Fruit fly (Drosophila melanogaster) whole organism, embryonic: ENCODE results near the gene cni.
A peak's percentile ranks its signal among the peaks of the same experiment; 100 is the strongest.

Experiments
- Atf6 ChIP-seq: fragments of 200-800 bp; sonication (Bioruptor generic); IDR thresholded peaks from 2 replicates; pipeline ENCODE4 v1.3.6; 2022; ENCODE audit warnings: missing biosample characterization, missing genetic modification characterization
- Blimp-1 ChIP-seq: fragments of 200-800 bp; sonication (Bioruptor generic); optimal IDR thresholded peaks from 3 replicates; lab custom pipeline; 2018; ENCODE audit warnings: missing biosample characterization, missing genetic modification characterization, mild to moderate bottlenecking, moderate library complexity, missing genetic modification reagents
- CG10147 ChIP-seq: fragments of 200-800 bp; sonication (Bioruptor generic); optimal IDR thresholded peaks from 2 replicates; lab custom pipeline; 2019; ENCODE audit warnings: missing biosample characterization, mild to moderate bottlenecking, missing genetic modification characterization, moderate library complexity
- CG10543 ChIP-seq: fragments of 200-800 bp; sonication (Bioruptor generic); optimal IDR thresholded peaks from 3 replicates; lab custom pipeline; 2017; ENCODE audit warnings: missing biosample characterization, mild to moderate bottlenecking, missing genetic modification characterization, moderate library complexity
- CG12219 ChIP-seq: fragments of 200-800 bp; sonication (Bioruptor generic); optimal IDR thresholded peaks from 3 replicates; lab custom pipeline; 2018; ENCODE audit warnings: missing biosample characterization, mild to moderate bottlenecking, missing genetic modification characterization
- CG1233 ChIP-seq: fragments of 200-800 bp; sonication (Bioruptor generic); optimal IDR thresholded peaks from 4 replicates; lab custom pipeline; 2018; ENCODE audit warnings: missing biosample characterization, mild to moderate bottlenecking, missing genetic modification characterization
- CG13894 ChIP-seq: fragments of 200-800 bp; sonication (Bioruptor generic); optimal IDR thresholded peaks from 3 replicates; lab custom pipeline; 2018; ENCODE audit warnings: missing biosample characterization, mild to moderate bottlenecking, missing genetic modification characterization, moderate library complexity
- CG15479 ChIP-seq: fragments of 200-800 bp; sonication (Bioruptor generic); optimal IDR thresholded peaks from 3 replicates; lab custom pipeline; 2019; ENCODE audit warnings: missing biosample characterization, mild to moderate bottlenecking, missing genetic modification characterization, moderate library complexity
- CG17361 ChIP-seq: fragments of 200-800 bp; sonication (Bioruptor generic); IDR thresholded peaks from 3 replicates; pipeline ENCODE4 v1.3.6; 2022; ENCODE audit warnings: missing biosample characterization, missing genetic modification characterization
- CG17829 ChIP-seq: fragments of 200-800 bp; optimal IDR thresholded peaks from 2 replicates; lab custom pipeline; 2019; ENCODE audit warnings: missing biosample characterization, mild to moderate bottlenecking, missing genetic modification characterization, moderate library complexity
- CG3163 ChIP-seq: fragments of 200-800 bp; sonication (Bioruptor generic); optimal IDR thresholded peaks from 3 replicates; lab custom pipeline; 2016; ENCODE audit warnings: missing biosample characterization, missing genetic modification characterization
- CG3281 ChIP-seq: fragments of 200-800 bp; sonication (Bioruptor generic); optimal IDR thresholded peaks from 3 replicates; lab custom pipeline; 2017; ENCODE audit warnings: missing biosample characterization, mild to moderate bottlenecking, missing genetic modification characterization
- CG34376 ChIP-seq: fragments of 200-800 bp; sonication (Bioruptor generic); optimal IDR thresholded peaks from 2 replicates; lab custom pipeline; 2018; ENCODE audit warnings: missing biosample characterization, mild to moderate bottlenecking, missing genetic modification characterization
- CG8089 ChIP-seq: fragments of 200-800 bp; sonication (Bioruptor generic); optimal IDR thresholded peaks from 3 replicates; lab custom pipeline; 2016; ENCODE audit warnings: missing biosample characterization, missing genetic modification characterization
- CG8290 ChIP-seq, 3 experiments: fragments of 200-800 bp; sonication (Bioruptor generic); optimal IDR thresholded peaks; 2 replicates each; lab custom pipeline; 2016 to 2019; ENCODE audit warnings: missing biosample characterization in 3 of 3, missing genetic modification characterization in 3 of 3, mild to moderate bottlenecking in 2 of 3, moderate library complexity in 1 of 3
- CG9727 ChIP-seq: fragments of 200-800 bp; sonication (Bioruptor generic); optimal IDR thresholded peaks from 3 replicates; lab custom pipeline; 2017; ENCODE audit warnings: missing biosample characterization, mild to moderate bottlenecking, missing genetic modification characterization
- GATAe ChIP-seq: fragments of 200-800 bp; sonication (Bioruptor generic); conservative IDR thresholded peaks from 2 replicates; pipeline ENCODE4 v1.3.6; 2022; ENCODE audit warnings: missing biosample characterization, missing genetic modification characterization
- Gug ChIP-seq: fragments of 200-800 bp; sonication (Bioruptor generic); IDR thresholded peaks from 4 replicates; pipeline ENCODE4 v1.3.6; 2022; ENCODE audit warnings: missing biosample characterization, missing genetic modification characterization
- Hand ChIP-seq: fragments of 200-800 bp; sonication (Bioruptor generic); optimal IDR thresholded peaks from 2 replicates; lab custom pipeline; 2017; ENCODE audit warnings: mild to moderate bottlenecking, missing biosample characterization, missing genetic modification reagents, missing genetic modification characterization
- Hey ChIP-seq: fragments of 200-800 bp; sonication (Bioruptor generic); optimal IDR thresholded peaks from 3 replicates; lab custom pipeline; 2018; ENCODE audit warnings: missing biosample characterization, mild to moderate bottlenecking, missing genetic modification characterization
- HmgZ ChIP-seq: fragments of 200-800 bp; sonication (Bioruptor generic); optimal IDR thresholded peaks from 2 replicates; lab custom pipeline; 2018; ENCODE audit warnings: missing biosample characterization, mild to moderate bottlenecking, missing genetic modification characterization
- Med ChIP-seq: fragments of 200-800 bp; sonication (Bioruptor generic); peaks from one replicate; lab custom pipeline; 2016; ENCODE audit warnings: missing biosample characterization, missing genetic modification characterization, mild to moderate bottlenecking, inconsistent platforms, moderate library complexity
- Meics ChIP-seq: fragments of 200-800 bp; sonication (Bioruptor generic); optimal IDR thresholded peaks from 2 replicates; lab custom pipeline; 2017; ENCODE audit warnings: missing biosample characterization, mild to moderate bottlenecking, missing genetic modification characterization
- NC2β ChIP-seq: fragments of 200-800 bp; sonication (Bioruptor generic); optimal IDR thresholded peaks from 2 replicates; lab custom pipeline; 2016; ENCODE audit warnings: missing biosample characterization, missing genetic modification characterization
- NFAT ChIP-seq: fragments of 200-800 bp; sonication (Bioruptor generic); IDR thresholded peaks from 2 replicates; pipeline ENCODE4 v1.3.6; 2022; ENCODE audit warnings: missing biosample characterization, missing genetic modification characterization
- Pdp1 ChIP-seq, 2 experiments: fragments of 200-800 bp; sonication (Bioruptor generic); optimal IDR thresholded peaks; 3 replicates each; lab custom pipeline; 2016; ENCODE audit warnings: missing biosample characterization in 2 of 2, missing genetic modification characterization in 2 of 2, mild to moderate bottlenecking in 1 of 2, moderate library complexity in 1 of 2
- Xbp1 ChIP-seq: fragments of 200-800 bp; sonication (Bioruptor generic); optimal IDR thresholded peaks from 3 replicates; lab custom pipeline; 2016; ENCODE audit warnings: missing biosample characterization, mild to moderate bottlenecking, missing genetic modification characterization
- abd-A ChIP-seq: fragments of 200-800 bp; sonication (Bioruptor generic); optimal IDR thresholded peaks from 3 replicates; lab custom pipeline; 2019; ENCODE audit warnings: missing biosample characterization, mild to moderate bottlenecking, missing genetic modification characterization, moderate library complexity
- amos ChIP-seq: fragments of 200-800 bp; sonication (Bioruptor generic); IDR thresholded peaks from 2 replicates; pipeline ENCODE4 v1.3.6; 2022; ENCODE audit warnings: missing biosample characterization, missing genetic modification characterization; ENCODE audit not compliant: partially characterized antibody
- bcd ChIP-seq: fragments of 200-800 bp; sonication (Bioruptor generic); optimal IDR thresholded peaks from 2 replicates; lab custom pipeline; 2017; ENCODE audit warnings: missing biosample characterization, mild to moderate bottlenecking, missing genetic modification characterization
- caup ChIP-seq: fragments of 200-800 bp; sonication (Bioruptor generic); optimal IDR thresholded peaks from 3 replicates; lab custom pipeline; 2017; ENCODE audit warnings: missing biosample characterization, mild to moderate bottlenecking, missing genetic modification characterization, moderate library complexity; ENCODE audit not compliant: severe bottlenecking
- chinmo ChIP-seq: fragments of 200-800 bp; sonication (Bioruptor generic); IDR thresholded peaks from 4 replicates; pipeline ENCODE4 v1.3.6; 2022; ENCODE audit warnings: missing biosample characterization, missing genetic modification characterization; ENCODE audit not compliant: partially characterized antibody
- crp ChIP-seq, 2 experiments: fragments of 200-800 bp; sonication (Bioruptor generic); optimal IDR thresholded peaks; 2 replicates in 1 of 2; 3 replicates in 1 of 2; lab custom pipeline; 2017; ENCODE audit warnings: missing biosample characterization in 2 of 2, missing genetic modification characterization in 2 of 2, mild to moderate bottlenecking in 1 of 2, moderate library complexity in 1 of 2
- fd102C ChIP-seq: fragments of 200-800 bp; sonication (Bioruptor generic); optimal IDR thresholded peaks from 2 replicates; lab custom pipeline; 2018; ENCODE audit warnings: missing biosample characterization, mild to moderate bottlenecking, missing genetic modification characterization, moderate library complexity
- fd96Cb ChIP-seq: fragments of 200-800 bp; sonication (Bioruptor generic); optimal IDR thresholded peaks from 2 replicates; lab custom pipeline; 2018; ENCODE audit warnings: missing biosample characterization, mild to moderate bottlenecking, missing genetic modification characterization, moderate library complexity
- fru ChIP-seq: fragments of >200 bp; optimal IDR thresholded peaks from 2 replicates; lab custom pipeline; 2017
- gcm2 ChIP-seq: fragments of 200-800 bp; sonication (Bioruptor generic); optimal IDR thresholded peaks from 2 replicates; lab custom pipeline; 2016; ENCODE audit warnings: missing biosample characterization, missing genetic modification characterization
- grau ChIP-seq: fragments of 200-800 bp; optimal IDR thresholded peaks from 3 replicates; lab custom pipeline; 2019; ENCODE audit warnings: missing biosample characterization, mild to moderate bottlenecking, missing genetic modification characterization, moderate library complexity
- kni ChIP-seq: fragments of 200-800 bp; sonication (Bioruptor generic); optimal IDR thresholded peaks from 3 replicates; lab custom pipeline; 2017; ENCODE audit warnings: mild to moderate bottlenecking, missing biosample characterization, missing genetic modification reagents, missing genetic modification characterization
- knrl ChIP-seq: fragments of 200-800 bp; sonication (Bioruptor generic); IDR thresholded peaks from 3 replicates; pipeline ENCODE4 v1.3.6; 2022; ENCODE audit warnings: missing biosample characterization, missing genetic modification characterization; ENCODE audit not compliant: partially characterized antibody
- lola ChIP-seq, 3 experiments: fragments of >200 bp in 2 of 3; fragments of 200-800 bp in 1 of 3; sonication (Bioruptor generic) in 1 of 3; optimal IDR thresholded peaks; 2 replicates each; lab custom pipeline; 2017 to 2019; ENCODE audit warnings: missing biosample characterization in 3 of 3, missing genetic modification characterization in 3 of 3, mild to moderate bottlenecking in 1 of 3, moderate library complexity in 1 of 3
- mirr ChIP-seq: fragments of 200-800 bp; sonication (Bioruptor generic); optimal IDR thresholded peaks from 3 replicates; lab custom pipeline; 2018; ENCODE audit warnings: missing biosample characterization, mild to moderate bottlenecking, missing genetic modification characterization
- onecut ChIP-seq: fragments of 200-800 bp; sonication (Bioruptor generic); IDR thresholded peaks from 2 replicates; pipeline ENCODE4 v1.3.6; 2022; ENCODE audit warnings: missing biosample characterization, missing genetic modification characterization
- peb ChIP-seq: fragments of 200-800 bp; sonication (Bioruptor generic); IDR thresholded peaks from 2 replicates; pipeline ENCODE4 v1.3.6; 2022; ENCODE audit warnings: missing biosample characterization, missing genetic modification characterization
- run ChIP-seq: fragments of 200-800 bp; sonication (Bioruptor generic); optimal IDR thresholded peaks from 3 replicates; lab custom pipeline; 2018; ENCODE audit warnings: missing biosample characterization, mild to moderate bottlenecking, missing genetic modification characterization
- scrt ChIP-seq: fragments of 200-800 bp; sonication (Bioruptor generic); optimal IDR thresholded peaks from 2 replicates; lab custom pipeline; 2018; ENCODE audit warnings: missing biosample characterization, mild to moderate bottlenecking, missing genetic modification characterization, moderate library complexity
- sd ChIP-seq: fragments of 200-800 bp; sonication (Bioruptor generic); optimal IDR thresholded peaks from 3 replicates; lab custom pipeline; 2018; ENCODE audit warnings: missing biosample characterization, mild to moderate bottlenecking, missing genetic modification characterization, moderate library complexity
- sens ChIP-seq: fragments of 200-800 bp; sonication (Bioruptor generic); peaks from one replicate; lab custom pipeline; 2016; ENCODE audit warnings: missing biosample characterization, missing genetic modification characterization
- tap ChIP-seq: fragments of 200-800 bp; optimal IDR thresholded peaks from 3 replicates; lab custom pipeline; 2019; ENCODE audit warnings: missing biosample characterization, mild to moderate bottlenecking, missing genetic modification characterization, moderate library complexity
- tin ChIP-seq: fragments of 200-800 bp; sonication (Bioruptor generic); optimal IDR thresholded peaks from 3 replicates; lab custom pipeline; 2016; ENCODE audit warnings: missing biosample characterization, missing genetic modification characterization

cni gene

DNA sequence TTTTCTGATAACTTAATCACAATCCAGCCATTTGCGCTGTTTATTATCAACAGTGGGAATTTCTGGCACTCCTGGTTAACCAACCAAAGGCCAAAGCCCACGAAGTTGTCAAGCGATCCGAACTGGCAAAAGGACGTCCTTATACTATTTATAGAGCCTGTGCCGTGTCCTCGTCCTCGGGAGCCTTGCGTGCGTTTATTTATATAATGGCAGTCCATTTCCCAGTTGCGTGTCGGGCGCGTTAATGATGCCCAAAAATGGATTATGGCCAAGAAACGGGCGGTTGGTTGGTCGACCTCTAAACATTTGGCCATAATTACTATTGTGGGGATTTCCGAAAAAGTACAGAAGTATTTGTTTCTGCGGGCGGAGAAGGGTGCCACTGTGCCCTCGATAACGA lies 9.9 kb upstream of the cni start:
- TF ChIP-seq CG1233 (GFP tag; lab: Kevin White, UChicago) (no peak), CG3163 (GFP tag; lab: Kevin White, UChicago) (no peak), run (tag; lab: Kevin White, UChicago) (no peak), NC2β (GFP tag; lab: Kevin White, UChicago) (no peak), Gug (GFP tag; lab: Robert Waterston, UW) (no peak), onecut (GFP tag; lab: Robert Waterston, UW) (no peak), CG17361 (GFP tag; lab: Robert Waterston, UW) (no peak), amos (GFP tag; lab: Robert Waterston, UW) (no peak), caup (GFP tag; lab: Kevin White, UChicago) (no peak), grau (tag; lab: Kevin White, UChicago) (no peak), tin (GFP tag; lab: Kevin White, UChicago) (no peak), crp (GFP tag; optimal IDR thresholded peaks at IDR 0.05; lab: Kevin White, UChicago) (no peak), tap (tag; lab: Kevin White, UChicago) (no peak), Blimp-1 (GFP tag; lab: Kevin White, UChicago) (no peak), bcd (GFP tag; lab: Kevin White, UChicago) (no peak), fru (lab: Kevin White, UChicago) (no peak), CG9727 (GFP tag; lab: Kevin White, UChicago) (no peak), Meics (GFP tag; lab: Kevin White, UChicago) (no peak), lola (GFP tag; optimal IDR thresholded peaks at IDR 0.05; lab: Kevin White, UChicago) (no peak), CG13894 (tag; lab: Kevin White, UChicago) (peak; percentile 14), sens (GFP tag; lab: Kevin White, UChicago) (peak; percentile 63), Xbp1 (no peak), Pdp1 (GFP tag; optimal IDR thresholded peaks at IDR 0.05; lab: Kevin White, UChicago) (peak in 1 of 2 experiments; percentile 29), peb (no peak), gcm2 (GFP tag; lab: Kevin White, UChicago) (no peak), CG10147 (GFP tag; lab: Kevin White, UChicago) (no peak), Med (GFP tag; lab: Kevin White, UChicago) (peak; percentile 27), Hand (GFP tag; lab: Kevin White, UChicago) (no peak), fd96Cb (no peak), scrt (GFP tag; lab: Kevin White, UChicago) (no peak), abd-A (tag; lab: Kevin White, UChicago) (peak; percentile 43), NFAT (no peak), Atf6 (GFP tag; lab: Robert Waterston, UW) (0 out of 2 replicates have a peak, but pooled peaks have one; percentile 20), CG17829 (no peak)
- TF ChIP-seq, all 482 proteins: peak for 6

DNA sequence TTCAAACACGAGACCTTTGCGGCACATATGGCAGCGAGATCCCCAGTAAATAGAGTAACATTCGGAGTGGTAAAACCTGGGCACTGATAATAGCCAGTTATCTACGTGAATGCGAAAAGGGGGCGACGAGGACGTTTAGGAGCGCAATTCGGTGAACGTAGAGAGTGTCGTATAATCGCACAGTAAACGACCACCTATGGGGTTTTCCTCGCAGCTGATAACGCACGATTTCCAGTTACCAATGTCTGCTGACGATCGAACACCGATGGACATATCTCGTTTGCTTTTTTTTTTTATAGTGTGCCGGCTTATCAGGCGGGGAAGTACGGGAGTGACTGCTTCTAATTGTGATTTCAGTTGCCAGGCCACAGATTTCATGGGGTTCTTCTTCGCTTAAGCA lies 9.2 kb upstream of the cni start:
- peak; percentile 90 for TF ChIP-seq mirr (GFP tag; lab: Kevin White, UChicago)
- TF ChIP-seq fd102C: no peak
- TF ChIP-seq CG3281 (GFP tag; lab: Kevin White, UChicago): peak; percentile 5
- peak; percentile 66 for TF ChIP-seq GATAe (GFP tag; lab: Robert Waterston, UW)
- no peak for TF ChIP-seq CG8290 (GFP tag; optimal IDR thresholded peaks at IDR 0.05; lab: Kevin White, UChicago)
- peak in 1 of 2 experiments; percentile 32 for TF ChIP-seq CG8290 (tag; optimal IDR thresholded peaks at IDR 0.05; lab: Kevin White, UChicago)
- no peak for TF ChIP-seq kni (GFP tag; lab: Kevin White, UChicago)
- TF ChIP-seq Hey: peak; percentile 22
- peak; percentile 51 for TF ChIP-seq CG10543 (GFP tag; lab: Kevin White, UChicago)
- no peak for TF ChIP-seq CG12219 (GFP tag; lab: Kevin White, UChicago)
- TF ChIP-seq sd (tag; lab: Kevin White, UChicago): peak; percentile 34
- TF ChIP-seq chinmo (GFP tag; lab: Robert Waterston, UW): 0 out of 4 replicates have a peak, but pooled peaks have one; percentile 49
- TF ChIP-seq caup (GFP tag; lab: Kevin White, UChicago): peak; percentile 18
- peak; percentile 69 for TF ChIP-seq CG34376
- TF ChIP-seq CG15479 (GFP tag; lab: Kevin White, UChicago): peak; percentile 77
- TF ChIP-seq HmgZ (tag; lab: Kevin White, UChicago): peak; percentile 29
- TF ChIP-seq knrl: no peak
- TF ChIP-seq CG8089: no peak
